Worm (Caenorhabditis elegans) whole organism, young adult: ENCODE data around the gene Y27F2A.11.
"Not testable (repeated sequence)": the region's sequence is repeated elsewhere in the genome, so short reads cannot be mapped to it uniquely, and the experiment has no call there.

Source experiments
- B0336.3 ChIP-seq: fragments of 200-800 bp; sonication (Bioruptor generic); IDR thresholded peaks from 2 replicates; pipeline ENCODE4 v1.3.6; 2022; ENCODE audit warnings: missing genetic modification characterization, missing compliant biosample characterization
- F37B4.10 ChIP-seq: fragments of 200-800 bp; sonication (Bioruptor generic); IDR thresholded peaks from 2 replicates; pipeline ENCODE4 v1.3.6; 2022; ENCODE audit warnings: missing genetic modification characterization, missing compliant biosample characterization
- F52B5.7 ChIP-seq: sonication (generic microtip); optimal IDR thresholded peaks from 2 replicates; lab custom pipeline; 2016; ENCODE audit warnings: mild to moderate bottlenecking, missing genetic modification characterization, missing compliant biosample characterization
- T26A5.8 ChIP-seq: sonication (generic microtip); optimal IDR thresholded peaks from 2 replicates; lab custom pipeline; 2016; ENCODE audit warnings: missing genetic modification characterization, missing compliant biosample characterization
- Y79H2A.3 ChIP-seq: fragments of 200-800 bp; sonication (Bioruptor generic); conservative IDR thresholded peaks from 2 replicates; pipeline ENCODE4 v1.3.6; 2022; ENCODE audit warnings: missing genetic modification reagents, missing genetic modification characterization, missing compliant biosample characterization
- ZK185.1 ChIP-seq: sonication (generic microtip); optimal IDR thresholded peaks from 2 replicates; lab custom pipeline; 2016; ENCODE audit warnings: mild to moderate bottlenecking, missing genetic modification characterization, missing compliant biosample characterization; ENCODE audit not compliant: poor library complexity, severe bottlenecking
- akir-1 ChIP-seq: fragments of 200-800 bp; sonication (Bioruptor generic); optimal IDR thresholded peaks from 2 replicates; lab custom pipeline; 2018; ENCODE audit warnings: mild to moderate bottlenecking, missing genetic modification characterization, moderate library complexity, missing compliant biosample characterization
- atf-7 ChIP-seq: sonication (generic microtip); optimal IDR thresholded peaks from 2 replicates; lab custom pipeline; 2017; ENCODE audit warnings: mild to moderate bottlenecking, missing genetic modification characterization, missing compliant biosample characterization
- attf-3 ChIP-seq: fragments of 200-800 bp; sonication (Bioruptor generic); conservative IDR thresholded peaks from 2 replicates; pipeline ENCODE4 v1.3.6; 2022; ENCODE audit warnings: missing genetic modification reagents, missing genetic modification characterization, missing compliant biosample characterization
- ccch-3 ChIP-seq: fragments of 200-800 bp; sonication (Bioruptor generic); optimal IDR thresholded peaks from 2 replicates; lab custom pipeline; 2018; ENCODE audit warnings: mild to moderate bottlenecking, missing genetic modification characterization, missing compliant biosample characterization
- ceh-58 ChIP-seq: fragments of 200-800 bp; sonication (Bioruptor generic); IDR thresholded peaks from 2 replicates; pipeline ENCODE4 v1.3.6; 2022; ENCODE audit warnings: missing genetic modification characterization, missing compliant biosample characterization
- chd-7 ChIP-seq: sonication (generic microtip); optimal IDR thresholded peaks from 2 replicates; lab custom pipeline; 2016; ENCODE audit warnings: mild to moderate bottlenecking, missing genetic modification characterization, moderate library complexity, missing compliant biosample characterization
- dox-1 ChIP-seq: fragments of 200-800 bp; sonication (Bioruptor generic); IDR thresholded peaks from 2 replicates; pipeline ENCODE4 v1.3.6; 2022; ENCODE audit warnings: missing genetic modification reagents, missing genetic modification characterization, missing compliant biosample characterization
- efl-1 ChIP-seq: fragments of 150-350 bp; optimal IDR thresholded peaks from 2 replicates; lab custom pipeline; 2014; ENCODE audit warnings: missing biosample characterization, missing genetic modification reagents, missing genetic modification characterization
- egl-44 ChIP-seq: fragments of 200-800 bp; sonication (Bioruptor generic); IDR thresholded peaks from 2 replicates; pipeline ENCODE4 v1.3.6; 2022; ENCODE audit warnings: missing genetic modification reagents, missing genetic modification characterization, missing compliant biosample characterization
- hlh-26 ChIP-seq: fragments of 200-800 bp; sonication (Bioruptor generic); conservative IDR thresholded peaks from 2 replicates; pipeline ENCODE4 v1.3.6; 2022; ENCODE audit warnings: missing genetic modification reagents, missing genetic modification characterization, missing compliant biosample characterization
- let-526 ChIP-seq: fragments of 200-800 bp; sonication (Bioruptor generic); IDR thresholded peaks from 2 replicates; pipeline ENCODE4 v1.3.6; 2022; ENCODE audit warnings: missing genetic modification reagents, missing genetic modification characterization, missing compliant biosample characterization
- lin-26 ChIP-seq: fragments of 200-800 bp; sonication (Bioruptor generic); IDR thresholded peaks from 2 replicates; pipeline ENCODE4 v1.3.6; 2022; ENCODE audit warnings: missing genetic modification reagents, missing genetic modification characterization, missing compliant biosample characterization
- lin-35 ChIP-seq, 3 experiments: fragments of 150-350 bp in 2 of 3; sonication (generic microtip) in 1 of 3; optimal IDR thresholded peaks; 2 replicates each; lab custom pipeline; 2014 to 2018; ENCODE audit warnings: missing biosample characterization in 3 of 3, missing genetic modification characterization in 3 of 3, missing genetic modification reagents in 3 of 3
- lin-40 ChIP-seq: sonication (generic microtip); optimal IDR thresholded peaks from 2 replicates; lab custom pipeline; 2016; ENCODE audit warnings: missing genetic modification characterization, mild to moderate bottlenecking, missing compliant biosample characterization, missing genotype, missing genetic modification reagents
- madf-3 ChIP-seq: fragments of 200-800 bp; sonication (Bioruptor generic); IDR thresholded peaks from 2 replicates; pipeline ENCODE4 v1.3.6; 2022; ENCODE audit warnings: missing genetic modification reagents, missing genetic modification characterization, missing compliant biosample characterization
- madf-8 ChIP-seq: fragments of 200-800 bp; sonication (Bioruptor generic); conservative IDR thresholded peaks from 2 replicates; pipeline ENCODE4 v1.3.6; 2022; ENCODE audit warnings: missing genetic modification reagents, missing genetic modification characterization, missing compliant biosample characterization
- mcd-1 ChIP-seq: fragments of 200-800 bp; sonication (Bioruptor generic); IDR thresholded peaks from 2 replicates; pipeline ENCODE4 v1.3.6; 2022; ENCODE audit warnings: missing genetic modification reagents, missing genetic modification characterization, missing compliant biosample characterization
- nhr-27 ChIP-seq: fragments of 200-800 bp; sonication (Bioruptor generic); optimal IDR thresholded peaks from 2 replicates; lab custom pipeline; 2018; ENCODE audit warnings: mild to moderate bottlenecking, missing genetic modification characterization, moderate library complexity, missing compliant biosample characterization
- sdz-38 ChIP-seq: sonication (generic microtip); optimal IDR thresholded peaks from 2 replicates; lab custom pipeline; 2016; ENCODE audit warnings: missing genotype, missing genetic modification characterization, missing compliant biosample characterization
- sea-2 ChIP-seq: fragments of 200-800 bp; sonication (Bioruptor generic); IDR thresholded peaks from 2 replicates; pipeline ENCODE4 v1.3.6; 2022; ENCODE audit warnings: missing genetic modification characterization, missing compliant biosample characterization
- sptf-2 ChIP-seq: fragments of 200-800 bp; sonication (Bioruptor generic); optimal IDR thresholded peaks from 2 replicates; lab custom pipeline; 2018; ENCODE audit warnings: mild to moderate bottlenecking, missing genetic modification characterization, missing compliant biosample characterization
- tbp1 ChIP-seq: fragments of 200-800 bp; sonication (Bioruptor generic); optimal IDR thresholded peaks from 2 replicates; lab custom pipeline; 2018; ENCODE audit warnings: mild to moderate bottlenecking, missing genetic modification characterization, missing compliant biosample characterization
- tbx-9 ChIP-seq: sonication (generic microtip); optimal IDR thresholded peaks from 2 replicates; lab custom pipeline; 2016; ENCODE audit warnings: borderline replicate concordance, missing genetic modification characterization, inconsistent platforms, missing compliant biosample characterization
- ztf-22 ChIP-seq: fragments of 200-800 bp; sonication (Bioruptor generic); optimal IDR thresholded peaks from 2 replicates; lab custom pipeline; 2018; ENCODE audit warnings: mild to moderate bottlenecking, missing genetic modification characterization, moderate library complexity, missing compliant biosample characterization
- ztf-26 ChIP-seq: sonication (generic microtip); optimal IDR thresholded peaks from 2 replicates; lab custom pipeline; 2017; ENCODE audit warnings: missing genetic modification characterization, missing compliant biosample characterization
- ztf-6 ChIP-seq: fragments of 200-800 bp; sonication (Bioruptor generic); IDR thresholded peaks from 2 replicates; pipeline ENCODE4 v1.3.6; 2022; ENCODE audit warnings: missing genetic modification reagents, missing genetic modification characterization, missing compliant biosample characterization

Gene Y27F2A.11

DNA sequence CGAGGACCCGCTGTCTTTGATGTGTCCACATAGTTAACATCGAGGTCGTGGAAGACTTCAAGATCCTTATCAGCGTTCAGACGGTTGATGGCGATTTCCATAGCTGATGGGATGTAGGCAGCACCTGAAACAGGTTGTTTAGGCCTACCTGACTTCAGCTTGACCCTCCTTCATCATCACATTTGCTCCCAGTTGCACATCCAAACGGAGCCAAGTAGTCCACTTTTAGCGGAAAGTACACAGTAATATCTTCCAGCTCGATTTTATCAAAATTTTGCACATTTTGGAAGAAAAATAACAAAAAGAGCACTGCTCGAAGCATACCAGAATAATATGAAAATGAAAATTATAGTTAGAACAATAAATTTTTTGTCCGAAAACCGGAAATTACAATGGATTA lies 7.8 kb downstream of the Y27F2A.11 start, which contains the start of gene gcy-15 (continued):
- TF ChIP-seq sptf-2 (GFP tag; lab: Kevin White, UChicago) (no peak), ztf-22 (GFP tag; lab: Kevin White, UChicago) (no peak)

DNA sequence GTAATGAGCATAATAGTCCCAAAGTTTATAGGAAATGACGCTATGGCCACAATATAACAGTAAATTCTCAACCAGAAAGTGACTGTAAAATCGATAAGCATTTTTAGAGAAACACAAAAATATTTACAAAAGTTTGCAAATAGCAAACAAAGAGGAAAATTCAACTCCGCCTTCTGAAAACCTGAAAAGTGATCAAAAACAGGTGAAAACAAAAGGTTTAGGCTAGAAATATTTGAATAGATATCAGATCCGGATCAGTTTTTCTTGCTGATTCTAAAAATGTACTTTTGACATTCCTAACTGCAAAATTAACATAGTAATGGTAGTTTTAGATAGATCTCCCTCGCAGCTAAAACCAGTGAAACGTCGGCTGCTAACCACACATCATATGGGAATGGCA lies 9.9 kb downstream of the Y27F2A.11 start, which contains the start of gene sri-51:
sri-51 (minus strand) TSS at position 101 of the 400 bp plus-strand sequence.
- TF ChIP-seq F52B5.7 (tag; lab: Kevin White, UChicago) (no peak), efl-1 (GFP tag; lab: Kevin White, UChicago) (no peak), egl-44 (GFP tag; lab: Robert Waterston, UW) (no peak), dox-1 (GFP tag; lab: Robert Waterston, UW) (no peak), sea-2 (GFP tag; lab: Robert Waterston, UW) (no peak), sdz-38 (tag; lab: Kevin White, UChicago) (no peak), chd-7 (tag; lab: Kevin White, UChicago) (no peak)

- not testable (repeated sequence) for TF ChIP-seq let-526 (GFP tag; lab: Robert Waterston, UW); ztf-26 (tag; lab: Kevin White, UChicago); tbp1 (GFP tag; lab: Kevin White, UChicago)
Observed at ce11 chrII:3201242-3201641, 12.1 kb downstream of the Y27F2A.11 start, which contains the start of gene sri-48. sri-48 (minus strand) TSS chrII:3201342.

DNA sequence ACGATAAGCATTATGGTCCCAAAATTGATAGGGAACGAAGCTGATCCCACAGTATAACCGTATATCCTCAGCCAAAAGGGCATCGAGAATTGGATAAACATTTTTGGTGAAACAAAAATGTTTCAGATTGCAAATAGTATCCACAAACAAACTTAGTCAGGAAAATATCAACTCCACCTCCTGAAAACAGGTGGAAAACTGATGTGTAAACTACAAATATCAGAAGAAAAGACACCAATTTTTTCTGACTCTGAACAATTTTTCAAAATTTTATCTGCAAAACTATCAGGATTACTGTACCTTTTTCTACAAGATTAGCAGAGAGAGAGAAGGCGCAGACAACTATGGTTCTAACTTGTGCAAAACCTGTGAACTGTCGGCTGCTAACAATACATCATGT lies 13.4 kb downstream of the Y27F2A.11 start, which contains the start of gene sri-53:
sri-53 (minus strand) TSS at position 101 of the 400 bp plus-strand sequence.
- no peak for TF ChIP-seq lin-26 (GFP tag; lab: Robert Waterston, UW)
- no peak for TF ChIP-seq ceh-58 (GFP tag; lab: Robert Waterston, UW)
- no peak for TF ChIP-seq ZK185.1
- TF ChIP-seq madf-3, result no peak
- no peak for TF ChIP-seq mcd-1
- no peak for TF ChIP-seq nhr-27 (tag; lab: Kevin White, UChicago)

DNA sequence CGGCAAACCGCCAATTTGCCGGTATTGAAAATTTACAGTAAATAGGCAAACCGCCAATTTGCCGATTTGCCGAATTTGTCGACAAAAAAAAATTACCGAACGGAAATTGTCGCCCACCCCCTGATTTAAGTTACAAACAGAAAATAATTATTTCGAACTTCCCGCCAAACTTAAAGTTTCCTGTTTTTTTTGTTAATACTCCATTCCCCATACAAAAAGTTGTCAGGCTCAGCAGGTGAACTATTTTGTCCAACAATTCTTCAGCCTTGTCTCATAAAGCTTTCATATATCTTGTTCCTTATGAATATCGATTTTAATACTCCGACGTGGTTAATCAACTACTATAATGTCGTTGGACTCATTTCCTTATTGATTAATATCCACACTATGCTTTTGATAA lies 14.3 kb downstream of the Y27F2A.11 start, which contains the start of gene sri-50:
sri-50 (plus strand) TSS at position 301 of the 400 bp plus-strand sequence.
- TF ChIP-seq tbx-9, result no peak
- no peak for TF ChIP-seq attf-3
- no peak for TF ChIP-seq ztf-6 (GFP tag; lab: Robert Waterston, UW)
- TF ChIP-seq F37B4.10 (GFP tag; lab: Robert Waterston, UW), result no peak
- TF ChIP-seq akir-1 (GFP tag; lab: Kevin White, UChicago), result no peak
- TF ChIP-seq lin-40 (tag; lab: Kevin White, UChicago), result no peak
- no peak for TF ChIP-seq ccch-3 (GFP tag; lab: Kevin White, UChicago)
- TF ChIP-seq madf-8, result no peak
- TF ChIP-seq lin-35 (GFP tag; optimal IDR thresholded peaks at IDR 0.05; lab: Kevin White, UChicago), result no peak
- no peak for TF ChIP-seq atf-7 (tag; lab: Kevin White, UChicago)
- no peak for TF ChIP-seq egl-44 (GFP tag; lab: Robert Waterston, UW)
- no peak for TF ChIP-seq Y79H2A.3 (GFP tag; lab: Robert Waterston, UW)
- TF ChIP-seq hlh-26, result no peak
- TF ChIP-seq B0336.3 (GFP tag; lab: Robert Waterston, UW), result no peak
- no peak for TF ChIP-seq T26A5.8
- TF ChIP-seq dox-1 (GFP tag; lab: Robert Waterston, UW), result no peak
